Fruit fly (Drosophila melanogaster): Measurements from ENCODE around the gene Hs2st.

Hs2st gene

dm6 chr2L:19441791-19442190, 2.8 kb downstream of the Hs2st start, which contains the start of gene RanGAP:
Gene RanGAP (plus strand): TSS chr2L:19441959.
- TF ChIP-seq usp (GFP tag; optimal IDR thresholded peaks at IDR 0.05): no peak
- TF ChIP-seq psq (optimal IDR thresholded peaks at IDR 0.05): no peak
- TF ChIP-seq EcR (GFP tag; optimal IDR thresholded peaks at IDR 0.05): no peak
- no peak for TF ChIP-seq Dll (optimal IDR thresholded peaks at IDR 0.05)
- TF ChIP-seq pan (optimal IDR thresholded peaks at IDR 0.05): no peak

DNA sequence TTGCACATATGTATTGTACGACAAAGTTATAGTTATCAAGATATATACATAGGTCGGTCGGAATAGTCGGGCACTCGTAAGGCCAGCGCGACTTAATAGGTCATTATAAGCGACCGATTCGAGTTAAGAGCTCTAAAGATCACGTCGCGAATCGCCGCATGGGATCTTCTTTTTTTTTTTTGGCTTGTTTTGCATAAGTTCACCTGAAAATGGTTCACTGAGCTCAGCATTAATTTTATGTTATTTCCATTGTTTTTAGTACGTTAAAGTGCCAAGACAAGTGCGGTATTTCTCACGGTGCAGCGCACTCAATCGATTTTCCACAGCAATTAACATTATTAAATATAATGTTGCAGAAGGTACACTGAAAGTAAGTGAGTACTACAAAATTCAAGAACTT, 3.2 kb downstream of the Hs2st start:
- TF ChIP-seq Dll (optimal IDR thresholded peaks at IDR 0.05): no peak
- TF ChIP-seq psq (optimal IDR thresholded peaks at IDR 0.05): no peak
- TF ChIP-seq usp (GFP tag; optimal IDR thresholded peaks at IDR 0.05): no peak
- TF ChIP-seq CG8478 (optimal IDR thresholded peaks at IDR 0.05): no peak
- no peak for TF ChIP-seq pan (optimal IDR thresholded peaks at IDR 0.05)
- TF ChIP-seq EcR (GFP tag; optimal IDR thresholded peaks at IDR 0.05): no peak

DNA sequence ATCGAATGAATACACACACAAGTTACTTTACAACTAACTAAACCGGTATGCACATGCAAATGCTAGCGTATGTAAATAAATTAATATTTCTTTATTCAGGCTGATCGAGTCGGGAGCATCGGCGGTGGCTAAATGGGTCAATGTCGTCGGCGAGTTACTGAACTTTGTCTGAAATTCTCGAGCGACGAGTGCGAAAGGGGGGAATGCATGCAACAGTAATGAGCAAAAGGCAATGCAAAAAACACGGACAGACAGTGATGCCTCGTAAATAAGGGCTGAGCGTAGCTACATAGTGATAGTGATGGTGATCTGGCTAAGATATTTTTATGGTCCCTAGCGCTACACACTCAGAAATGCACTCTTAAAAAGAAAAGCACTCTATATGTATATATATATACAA, 3.8 kb downstream of the Hs2st start:
- TF ChIP-seq EcR (GFP tag; optimal IDR thresholded peaks at IDR 0.05) (peak in 1 of 2 experiments; percentile 75), usp (GFP tag; optimal IDR thresholded peaks at IDR 0.05) (no peak)

DNA sequence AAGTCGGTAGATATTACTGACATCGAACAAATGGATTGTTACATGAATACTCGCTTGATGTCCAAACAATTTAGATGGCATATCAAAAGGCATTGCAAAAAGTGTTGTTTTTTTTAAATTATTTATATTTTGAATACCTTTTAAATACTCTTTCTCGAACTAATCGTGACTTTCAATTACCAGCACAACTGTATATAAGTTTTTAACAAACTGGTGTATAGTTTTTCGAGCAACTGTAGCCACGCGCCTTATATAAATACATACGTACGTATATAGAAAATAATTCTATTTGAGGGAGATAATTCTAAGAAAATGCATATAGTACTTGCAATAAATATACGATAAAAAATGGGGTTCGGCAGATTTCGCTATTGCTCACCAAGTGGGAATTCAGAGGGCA, 4.3 kb downstream of the Hs2st start:
- no peak for TF ChIP-seq CG8478 (optimal IDR thresholded peaks at IDR 0.05)
- TF ChIP-seq pan (optimal IDR thresholded peaks at IDR 0.05): no peak
- TF ChIP-seq Dll (optimal IDR thresholded peaks at IDR 0.05): no peak
- no peak for TF ChIP-seq psq (optimal IDR thresholded peaks at IDR 0.05)
- TF ChIP-seq EcR (GFP tag; optimal IDR thresholded peaks at IDR 0.05): no peak
- no peak for TF ChIP-seq usp (GFP tag; optimal IDR thresholded peaks at IDR 0.05)

- no peak for TF ChIP-seq psq (optimal IDR thresholded peaks at IDR 0.05)
- TF ChIP-seq usp (GFP tag; optimal IDR thresholded peaks at IDR 0.05): no peak
- no peak for TF ChIP-seq pan (optimal IDR thresholded peaks at IDR 0.05)
- no peak for TF ChIP-seq Dll (optimal IDR thresholded peaks at IDR 0.05)
- no peak for TF ChIP-seq CG8478 (optimal IDR thresholded peaks at IDR 0.05)
- TF ChIP-seq EcR (GFP tag; optimal IDR thresholded peaks at IDR 0.05): no peak
These were observed 4.8 kb downstream of the Hs2st start for dm6 chr2L:19439598-19440230.

DNA sequence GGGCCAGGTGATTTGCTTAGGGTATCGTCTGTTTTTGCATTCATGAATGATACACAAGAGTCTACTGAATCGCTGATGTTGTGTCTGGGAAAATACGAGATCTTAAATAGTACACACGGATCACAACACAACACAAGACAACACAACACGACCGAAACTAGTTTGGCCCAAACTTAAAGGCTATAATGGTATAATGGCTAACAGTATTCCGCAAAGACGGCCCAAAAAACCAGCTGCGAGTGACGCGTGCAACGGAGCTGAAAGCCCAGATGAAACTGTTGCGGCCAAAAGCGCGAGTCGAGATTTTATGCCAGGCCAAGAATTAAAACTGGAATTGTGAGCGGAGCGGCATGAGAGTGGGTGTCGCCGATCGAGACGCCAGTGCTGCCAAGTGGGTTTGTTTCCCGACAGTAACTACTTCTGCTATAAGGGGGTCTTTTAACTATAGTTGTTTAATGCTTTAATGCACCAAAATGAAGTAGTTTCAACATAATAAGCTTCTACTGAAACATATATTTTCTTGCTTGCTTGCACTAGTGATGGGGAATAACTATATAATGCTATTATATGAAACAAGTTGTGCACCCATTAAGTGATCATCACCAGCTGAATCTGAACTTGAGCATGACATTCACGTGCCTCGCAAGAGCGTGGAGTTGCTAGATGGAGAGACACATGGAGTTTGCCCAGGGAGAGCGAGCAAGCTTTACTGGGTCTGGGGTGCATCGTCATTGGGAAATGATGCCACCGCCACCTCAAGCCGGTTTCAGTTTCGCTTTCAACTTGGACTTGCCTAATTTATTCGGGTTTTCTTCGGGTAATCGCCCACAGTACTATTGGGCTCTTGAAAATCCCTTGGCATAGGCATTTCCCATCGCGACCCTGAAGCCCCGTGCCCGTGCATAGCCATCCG, 5.6 kb downstream of the Hs2st start:
- TF ChIP-seq Dll (optimal IDR thresholded peaks at IDR 0.05) (no peak), psq (optimal IDR thresholded peaks at IDR 0.05) (no peak), EcR (GFP tag; optimal IDR thresholded peaks at IDR 0.05) (no peak), CG8478 (optimal IDR thresholded peaks at IDR 0.05) (no peak), usp (GFP tag; optimal IDR thresholded peaks at IDR 0.05) (no peak), pan (optimal IDR thresholded peaks at IDR 0.05) (no peak)

dm6 chr2L:19434260-19434659, 10.3 kb downstream of the Hs2st start:
- no peak for TF ChIP-seq CG8478 (optimal IDR thresholded peaks at IDR 0.05)
- TF ChIP-seq psq (optimal IDR thresholded peaks at IDR 0.05): no peak
- no peak for TF ChIP-seq Dll (optimal IDR thresholded peaks at IDR 0.05)
- TF ChIP-seq usp (GFP tag; optimal IDR thresholded peaks at IDR 0.05): no peak
- TF ChIP-seq pan (optimal IDR thresholded peaks at IDR 0.05): no peak
- TF ChIP-seq EcR (GFP tag; optimal IDR thresholded peaks at IDR 0.05): no peak

DNA sequence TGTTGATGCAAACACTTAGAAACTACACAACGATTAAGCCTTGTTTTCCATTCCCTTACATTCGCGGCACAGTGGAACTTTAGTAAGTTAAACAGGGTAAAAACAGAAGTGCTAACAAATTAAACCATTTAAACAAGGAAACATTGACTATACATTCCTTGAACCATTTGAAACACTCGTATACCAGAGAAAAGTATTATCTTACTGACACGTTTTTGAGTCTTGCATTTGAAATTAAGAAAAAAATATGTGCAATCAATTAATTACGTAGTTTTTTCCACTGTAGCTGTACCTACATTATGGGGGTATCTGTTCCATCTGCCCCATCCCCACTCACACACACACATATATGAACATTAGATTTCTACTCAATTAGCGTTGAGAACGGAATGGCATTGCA, 11.3 kb downstream of the Hs2st start:
- TF ChIP-seq psq (optimal IDR thresholded peaks at IDR 0.05): no peak
- no peak for TF ChIP-seq pan (optimal IDR thresholded peaks at IDR 0.05)
- TF ChIP-seq Dll (optimal IDR thresholded peaks at IDR 0.05): no peak
- TF ChIP-seq usp (GFP tag; optimal IDR thresholded peaks at IDR 0.05): no peak
- TF ChIP-seq EcR (GFP tag; optimal IDR thresholded peaks at IDR 0.05): no peak
- no peak for TF ChIP-seq CG8478 (optimal IDR thresholded peaks at IDR 0.05)

DNA sequence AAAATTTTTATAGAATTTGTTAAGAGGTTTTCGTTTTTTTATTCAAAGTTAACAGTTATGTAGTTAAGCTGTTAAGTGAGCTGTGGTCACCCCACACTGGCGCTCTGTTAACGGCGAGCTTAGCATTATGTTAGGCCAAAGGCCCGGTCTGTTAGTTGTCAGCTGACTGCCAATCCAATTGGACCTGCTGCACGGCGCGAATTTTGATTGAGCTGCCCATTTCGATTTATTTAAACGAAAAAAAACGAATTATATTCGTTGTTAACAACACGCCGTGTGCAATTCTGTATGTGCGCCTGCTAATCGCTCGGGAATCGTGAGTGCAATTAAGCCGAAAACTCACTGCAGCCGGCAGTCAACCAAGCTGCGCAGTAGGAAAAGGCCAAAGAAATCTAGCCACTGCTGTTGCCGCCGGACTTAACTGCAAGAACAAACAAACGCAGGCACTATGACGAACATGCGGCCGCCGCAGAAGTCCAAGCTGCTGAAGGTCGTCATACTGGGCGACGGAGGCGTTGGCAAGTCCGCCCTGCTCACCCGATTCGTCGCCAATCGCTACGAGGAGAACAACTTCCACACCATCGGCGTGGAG, 12.0 kb downstream of the Hs2st start, which contains the start of gene Rab9:
TSS of gene Rab9 (plus strand) at position 151 of the 592 bp plus-strand sequence.
- no peak for TF ChIP-seq psq (optimal IDR thresholded peaks at IDR 0.05)
- TF ChIP-seq EcR (GFP tag; optimal IDR thresholded peaks at IDR 0.05): no peak
- no peak for TF ChIP-seq usp (GFP tag; optimal IDR thresholded peaks at IDR 0.05)

- TF ChIP-seq CG8478 (optimal IDR thresholded peaks at IDR 0.05): no peak
These were observed 14.2 kb downstream of the Hs2st start, which contains the start of gene RtcB for dm6 chr2L:19430343-19430742. Gene RtcB (plus strand): TSS chr2L:19430643.

- no peak for TF ChIP-seq psq (optimal IDR thresholded peaks at IDR 0.05)
- no peak for TF ChIP-seq Dll (optimal IDR thresholded peaks at IDR 0.05)
- no peak for TF ChIP-seq usp (GFP tag; optimal IDR thresholded peaks at IDR 0.05)
- TF ChIP-seq EcR (GFP tag; optimal IDR thresholded peaks at IDR 0.05): no peak
- TF ChIP-seq pan (optimal IDR thresholded peaks at IDR 0.05): no peak
These were observed 14.8 kb downstream of the Hs2st start for dm6 chr2L:19429731-19430130.

dm6 chr2L:19426330-19426781, 18.2 kb downstream of the Hs2st start, which contains the start of gene Pax:
Gene Pax (minus strand): TSS chr2L:19426596.
- no peak for TF ChIP-seq EcR (GFP tag; optimal IDR thresholded peaks at IDR 0.05)
- TF ChIP-seq CG8478 (optimal IDR thresholded peaks at IDR 0.05): no peak
- TF ChIP-seq Dll (optimal IDR thresholded peaks at IDR 0.05): peak; percentile 3
- no peak for TF ChIP-seq usp (GFP tag; optimal IDR thresholded peaks at IDR 0.05)
- TF ChIP-seq psq (optimal IDR thresholded peaks at IDR 0.05): no peak
- no peak for TF ChIP-seq pan (optimal IDR thresholded peaks at IDR 0.05)

All from whole organism.